Worm (Caenorhabditis elegans): ENCODE measurements around the gene T24H7.2.

Gene T24H7.2

ce11 chrII:6248503-6248902 lies 1.4 kb downstream of the T24H7.2 start (continued):
- TF ChIP-seq nhr-10 (tag; optimal IDR thresholded peaks at IDR 0.05): no peak
- no peak for TF ChIP-seq blmp-1 (tag; optimal IDR thresholded peaks at IDR 0.05; ENCODE audit: insufficient read depth)
- peak; percentile 85 for TF ChIP-seq nhr-129 (tag; optimal IDR thresholded peaks at IDR 0.05)
- TF ChIP-seq mdl-1 (tag; optimal IDR thresholded peaks at IDR 0.05): no peak
- peak; percentile 29 for TF ChIP-seq crh-2 (tag; optimal IDR thresholded peaks at IDR 0.05)
- peak; percentile 56 for TF ChIP-seq F13H6.1 (tag; optimal IDR thresholded peaks at IDR 0.05)

ce11 chrII:6250782-6251461 lies 3.8 kb downstream of the T24H7.2 start, which contains the start of gene phb-2:
Gene phb-2 (plus strand): TSS chrII:6251411.
- no peak for TF ChIP-seq skn-1 (tag; optimal IDR thresholded peaks at IDR 0.05)
- TF ChIP-seq nhr-129 (tag; optimal IDR thresholded peaks at IDR 0.05): peak; percentile 92
- peak; percentile 66 to 90 for TF ChIP-seq lsy-2 (tag; optimal IDR thresholded peaks at IDR 0.05)
- no peak for TF ChIP-seq nhr-11 (tag; optimal IDR thresholded peaks at IDR 0.05)
- no peak for TF ChIP-seq ztf-1 (GFP tag; conservative IDR thresholded peaks at IDR 0.05)
- no peak for TF ChIP-seq unc-62 (GFP tag; optimal IDR thresholded peaks at IDR 0.05)
- TF ChIP-seq nhr-6 (tag; optimal IDR thresholded peaks at IDR 0.05): peak; percentile 43
- no peak for TF ChIP-seq ZK546.5 (tag; optimal IDR thresholded peaks at IDR 0.05)
- no peak for TF ChIP-seq mbf-1 (tag; optimal IDR thresholded peaks at IDR 0.05)
- TF ChIP-seq aly-2 (tag; optimal IDR thresholded peaks at IDR 0.05): no peak
- TF ChIP-seq crh-2 (tag; optimal IDR thresholded peaks at IDR 0.05): peak; percentile 89
- TF ChIP-seq unc-55 (GFP tag; optimal IDR thresholded peaks at IDR 0.05): peak; percentile 93
- TF ChIP-seq lin-11 (tag; optimal IDR thresholded peaks at IDR 0.05): peak; percentile 74
- TF ChIP-seq dmd-4 (tag; optimal IDR thresholded peaks at IDR 0.05): no peak
- TF ChIP-seq Y55F3AM.14 (GFP tag; optimal IDR thresholded peaks at IDR 0.05): no peak
- TF ChIP-seq gmeb-1 (tag; optimal IDR thresholded peaks at IDR 0.05): peak; percentile 98
- no peak for TF ChIP-seq alr-1 (tag; optimal IDR thresholded peaks at IDR 0.05)
- peak; percentile 70 for TF ChIP-seq sma-9 (GFP tag; optimal IDR thresholded peaks at IDR 0.05)
- TF ChIP-seq sma-9 (tag; optimal IDR thresholded peaks at IDR 0.05): no peak
- peak; percentile 62 for TF ChIP-seq fos-1 (tag; optimal IDR thresholded peaks at IDR 0.05)
- no peak for TF ChIP-seq nhr-23 (tag; optimal IDR thresholded peaks at IDR 0.05)
- TF ChIP-seq sma-3 (GFP tag; optimal IDR thresholded peaks at IDR 0.05): peak; percentile 66
- TF ChIP-seq blmp-1 (tag; optimal IDR thresholded peaks at IDR 0.05; ENCODE audit: insufficient read depth): no peak
- peak; percentile 43 for TF ChIP-seq mab-5 (tag; optimal IDR thresholded peaks at IDR 0.05)
- TF ChIP-seq nhr-12 (tag; optimal IDR thresholded peaks at IDR 0.05): no peak
- no peak for TF ChIP-seq nhr-10 (tag; optimal IDR thresholded peaks at IDR 0.05)
- peak; percentile 65 for TF ChIP-seq lin-13 (GFP tag; optimal IDR thresholded peaks at IDR 0.05)
- TF ChIP-seq unc-39 (tag; optimal IDR thresholded peaks at IDR 0.05): no peak
- TF ChIP-seq snpc-4 (tag; optimal IDR thresholded peaks at IDR 0.05): peak; percentile 3
- no peak for TF ChIP-seq sem-4 (tag; optimal IDR thresholded peaks at IDR 0.05)
- no peak for TF ChIP-seq lin-39 (tag; optimal IDR thresholded peaks at IDR 0.05)
- TF ChIP-seq nhr-237 (tag; optimal IDR thresholded peaks at IDR 0.05): no peak
- peak; percentile 23 for TF ChIP-seq ama-1 (optimal IDR thresholded peaks at IDR 0.05)
- TF ChIP-seq elt-1 (tag; optimal IDR thresholded peaks at IDR 0.05): no peak
- peak; percentile 84 for TF ChIP-seq C34F6.9 (tag; optimal IDR thresholded peaks at IDR 0.05)
- no peak for TF ChIP-seq elt-3 (tag; optimal IDR thresholded peaks at IDR 0.05)
- TF ChIP-seq nhr-77 (tag; optimal IDR thresholded peaks at IDR 0.05): no peak
- no peak for TF ChIP-seq egl-27 (tag; optimal IDR thresholded peaks at IDR 0.05)
- TF ChIP-seq zag-1 (tag; optimal IDR thresholded peaks at IDR 0.05): no peak
- TF ChIP-seq mdl-1 (tag; optimal IDR thresholded peaks at IDR 0.05): no peak
- no peak for TF ChIP-seq ztf-11 (tag; optimal IDR thresholded peaks at IDR 0.05)
- TF ChIP-seq R02D3.7 (tag; optimal IDR thresholded peaks at IDR 0.05): no peak
- TF ChIP-seq nhr-21 (tag; optimal IDR thresholded peaks at IDR 0.05): peak; percentile 68
- no peak for TF ChIP-seq ceh-16 (tag; optimal IDR thresholded peaks at IDR 0.05)
- peak; percentile 75 for TF ChIP-seq nhr-25 (tag; optimal IDR thresholded peaks at IDR 0.05)
- TF ChIP-seq ztf-4 (tag; optimal IDR thresholded peaks at IDR 0.05): peak; percentile 72
- peak; percentile 65 for TF ChIP-seq F13H6.1 (tag; optimal IDR thresholded peaks at IDR 0.05)
- no peak for TF ChIP-seq peb-1 (tag; optimal IDR thresholded peaks at IDR 0.05)
- peak; percentile 11 for TF ChIP-seq ceh-82 (tag; optimal IDR thresholded peaks at IDR 0.05)
